Fruit fly (Drosophila melanogaster) whole organism: ENCODE data around the gene zen2.

Experiments
- CG8478 ChIP-seq: fragments of >200 bp; optimal IDR thresholded peaks from 2 replicates; lab custom pipeline; 2018; ENCODE audit warnings: inconsistent platforms
- Dll ChIP-seq: fragments of >200 bp; optimal IDR thresholded peaks from 2 replicates; lab custom pipeline; 2017
- EcR ChIP-seq, 2 experiments: fragments of >200 bp; optimal IDR thresholded peaks; 2 replicates each; lab custom pipeline; 2017; ENCODE audit warnings: missing biosample characterization in 2 of 2, missing genetic modification characterization in 2 of 2, missing genetic modification reagents in 2 of 2
- pan ChIP-seq: fragments of >200 bp; optimal IDR thresholded peaks from 2 replicates; lab custom pipeline; 2017
- psq ChIP-seq: fragments of >200 bp; optimal IDR thresholded peaks from 2 replicates; lab custom pipeline; 2017
- usp ChIP-seq: fragments of >200 bp; optimal IDR thresholded peaks from 2 replicates; lab custom pipeline; 2017; ENCODE audit warnings: missing biosample characterization, missing genetic modification characterization, mixed read lengths

The zen2 gene

dm6 chr3R:6723537-6724171 lies 20.3 kb downstream of the zen2 start:
- no peak for TF ChIP-seq EcR (GFP tag; optimal IDR thresholded peaks at IDR 0.05; lab: Kevin White, UChicago)
- no peak for TF ChIP-seq CG8478 (lab: Kevin White, UChicago)
- no peak for TF ChIP-seq psq (lab: Kevin White, UChicago)
- TF ChIP-seq Dll (lab: Kevin White, UChicago) = no peak
- no peak for TF ChIP-seq usp (GFP tag; lab: Kevin White, UChicago)
- TF ChIP-seq pan = no peak

- TF ChIP-seq pan = no peak
- no peak for TF ChIP-seq EcR (GFP tag; optimal IDR thresholded peaks at IDR 0.05; lab: Kevin White, UChicago)
- TF ChIP-seq Dll (lab: Kevin White, UChicago) = no peak
- no peak for TF ChIP-seq usp (GFP tag; lab: Kevin White, UChicago)
- no peak for TF ChIP-seq CG8478 (lab: Kevin White, UChicago)
- TF ChIP-seq psq (lab: Kevin White, UChicago) = no peak
Measured at dm6 chr3R:6708858-6709257, 35.1 kb downstream of the zen2 start.

- TF ChIP-seq pan (no peak), EcR (GFP tag; optimal IDR thresholded peaks at IDR 0.05; lab: Kevin White, UChicago) (no peak), Dll (lab: Kevin White, UChicago) (no peak), psq (lab: Kevin White, UChicago) (no peak), CG8478 (lab: Kevin White, UChicago) (no peak)
Measured at dm6 chr3R:6706327-6706726, 37.6 kb downstream of the zen2 start.

dm6 chr3R:6703784-6704183 lies 40.2 kb downstream of the zen2 start, which contains the start of gene Ccp84Aa:
Gene Ccp84Aa, plus strand, starts transcription at chr3R:6704084.
- no peak for TF ChIP-seq psq (lab: Kevin White, UChicago)

- TF ChIP-seq psq (lab: Kevin White, UChicago) (no peak), usp (GFP tag; lab: Kevin White, UChicago) (no peak), EcR (GFP tag; optimal IDR thresholded peaks at IDR 0.05; lab: Kevin White, UChicago) (no peak), pan (no peak), CG8478 (lab: Kevin White, UChicago) (no peak), Dll (lab: Kevin White, UChicago) (no peak)
Measured at dm6 chr3R:6702777-6703176, 41.2 kb downstream of the zen2 start, which contains the start of gene Ccp84Ab. Gene Ccp84Ab, minus strand, starts transcription at chr3R:6702877.

DNA sequence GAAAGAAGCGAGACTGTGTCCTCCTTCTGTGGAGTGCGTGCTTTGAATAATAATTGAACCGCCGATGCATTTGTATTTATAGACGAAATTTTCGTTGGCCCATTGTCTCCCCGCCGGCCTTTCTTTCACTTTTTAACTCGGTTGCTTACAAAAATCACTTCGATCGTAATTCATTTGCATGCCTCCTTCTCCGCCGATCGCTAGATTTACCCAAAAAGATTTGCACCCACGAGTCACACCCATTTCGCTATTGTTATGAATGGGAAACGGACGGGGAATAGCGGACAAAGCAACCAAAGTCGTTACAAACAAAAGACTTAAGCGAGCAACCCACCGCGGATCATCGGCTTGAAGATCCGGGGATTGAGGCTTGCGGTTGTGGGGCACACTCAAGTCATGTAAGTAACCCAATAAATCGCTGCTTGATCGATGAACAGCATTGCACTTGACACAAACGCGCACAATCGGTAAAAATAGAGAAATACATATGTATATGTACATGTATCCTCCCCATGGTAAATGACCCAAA lies 47.7 kb downstream of the zen2 start, which contains the start of gene Ccp84Ac:
Ccp84Ac (minus strand) TSS at position 51 of the 529 bp plus-strand sequence.
- TF ChIP-seq CG8478 (lab: Kevin White, UChicago) (no peak), usp (GFP tag; lab: Kevin White, UChicago) (no peak)
